Fruit fly (Drosophila melanogaster) whole organism, embryonic: ENCODE measurements around the gene CG3529.

Experiments
- Atf6 ChIP-seq: fragments of 200-800 bp; sonication (Bioruptor generic); IDR thresholded peaks from 2 replicates; pipeline ENCODE4 v1.3.6; 2022; ENCODE audit warnings: missing biosample characterization, missing genetic modification characterization
- Bgb ChIP-seq: fragments of 200-800 bp; sonication (Bioruptor generic); IDR thresholded peaks from 2 replicates; pipeline ENCODE4 v1.3.6; 2022; ENCODE audit warnings: missing biosample characterization, missing genetic modification characterization; ENCODE audit not compliant: partially characterized antibody
- Bteb2 ChIP-seq: fragments of 200-800 bp; sonication (Bioruptor generic); optimal IDR thresholded peaks from 2 replicates; lab custom pipeline; 2016; ENCODE audit warnings: missing biosample characterization, missing genetic modification characterization
- CG10654 ChIP-seq: fragments of 200-800 bp; sonication (Bioruptor generic); optimal IDR thresholded peaks from 2 replicates; lab custom pipeline; 2016; ENCODE audit warnings: missing biosample characterization, missing genetic modification characterization
- CG14860 ChIP-seq: fragments of 200-800 bp; sonication (Bioruptor generic); IDR thresholded peaks from 3 replicates; pipeline ENCODE4 v1.3.6; 2022; ENCODE audit warnings: missing biosample characterization, missing genetic modification characterization; ENCODE audit not compliant: partially characterized antibody
- CG14965 ChIP-seq: fragments of 200-800 bp; sonication (Bioruptor generic); optimal IDR thresholded peaks from 2 replicates; lab custom pipeline; 2016; ENCODE audit warnings: missing biosample characterization, missing genetic modification characterization, borderline replicate concordance
- CG17802 ChIP-seq: fragments of 200-800 bp; sonication (Bioruptor generic); optimal IDR thresholded peaks from 2 replicates; lab custom pipeline; 2018; ENCODE audit warnings: missing biosample characterization, mild to moderate bottlenecking, missing genetic modification characterization, moderate library complexity
- CG3726 ChIP-seq: fragments of 200-800 bp; sonication (Bioruptor generic); IDR thresholded peaks from 3 replicates; pipeline ENCODE4, ENCODE4 v1.3.6; 2022; ENCODE audit warnings: missing biosample characterization, missing genetic modification characterization
- CG42726 ChIP-seq: fragments of 200-800 bp; sonication (Bioruptor generic); IDR thresholded peaks from 2 replicates; pipeline ENCODE4 v1.3.6; 2022; ENCODE audit warnings: missing biosample characterization, missing genetic modification characterization; ENCODE audit not compliant: partially characterized antibody
- CG5180 ChIP-seq: fragments of 200-800 bp; sonication (Bioruptor generic); optimal IDR thresholded peaks from 3 replicates; lab custom pipeline; 2017; ENCODE audit warnings: missing biosample characterization, missing genetic modification characterization, mild to moderate bottlenecking, moderate library complexity, missing genetic modification reagents
- CG9437 ChIP-seq: fragments of 200-800 bp; sonication (Bioruptor generic); optimal IDR thresholded peaks from 2 replicates; lab custom pipeline; 2018; ENCODE audit warnings: missing biosample characterization, mild to moderate bottlenecking, missing genetic modification characterization
- Camta ChIP-seq: fragments of 200-800 bp; sonication (Bioruptor generic); optimal IDR thresholded peaks from 2 replicates; lab custom pipeline; 2016; ENCODE audit warnings: missing biosample characterization, missing genetic modification characterization
- GATAe ChIP-seq: fragments of 200-800 bp; sonication (Bioruptor generic); conservative IDR thresholded peaks from 2 replicates; pipeline ENCODE4 v1.3.6; 2022; ENCODE audit warnings: missing biosample characterization, missing genetic modification characterization
- HLH4C ChIP-seq: fragments of 200-800 bp; sonication (Bioruptor generic); IDR thresholded peaks from 3 replicates; pipeline ENCODE4 v1.3.6; 2022; ENCODE audit warnings: missing biosample characterization, missing genetic modification characterization; ENCODE audit not compliant: partially characterized antibody
- Hmr ChIP-seq: fragments of 200-800 bp; sonication (Bioruptor generic); optimal IDR thresholded peaks from 3 replicates; lab custom pipeline; 2017; ENCODE audit warnings: mild to moderate bottlenecking, missing biosample characterization, missing genetic modification reagents, missing genetic modification characterization
- MBD-R2 ChIP-seq: fragments of 200-800 bp; sonication (Bioruptor generic); IDR thresholded peaks from 2 replicates; pipeline ENCODE4 v1.3.6; 2022; ENCODE audit warnings: missing biosample characterization, missing genetic modification characterization
- NFAT ChIP-seq: fragments of 200-800 bp; sonication (Bioruptor generic); IDR thresholded peaks from 2 replicates; pipeline ENCODE4 v1.3.6; 2022; ENCODE audit warnings: missing biosample characterization, missing genetic modification characterization
- Nf-YB ChIP-seq: fragments of 200-800 bp; sonication (Bioruptor generic); optimal IDR thresholded peaks from 3 replicates; lab custom pipeline; 2019; ENCODE audit warnings: missing biosample characterization, mild to moderate bottlenecking, missing genetic modification characterization, moderate library complexity
- Nf-YC ChIP-seq: fragments of 200-800 bp; optimal IDR thresholded peaks from 3 replicates; lab custom pipeline; 2019; ENCODE audit warnings: missing biosample characterization, mild to moderate bottlenecking, missing genetic modification characterization, moderate library complexity
- Oli ChIP-seq: fragments of 200-800 bp; sonication (Bioruptor generic); optimal IDR thresholded peaks from 2 replicates; lab custom pipeline; 2018; ENCODE audit warnings: missing biosample characterization, mild to moderate bottlenecking, missing genetic modification characterization, moderate library complexity
- Pdp1 ChIP-seq, 2 experiments: fragments of 200-800 bp; sonication (Bioruptor generic); optimal IDR thresholded peaks; 3 replicates each; lab custom pipeline; 2016; ENCODE audit warnings: missing biosample characterization in 2 of 2, missing genetic modification characterization in 2 of 2, mild to moderate bottlenecking in 1 of 2, moderate library complexity in 1 of 2
- Vsx1 ChIP-seq: fragments of 200-800 bp; sonication (Bioruptor generic); optimal IDR thresholded peaks from 2 replicates; lab custom pipeline; 2017; ENCODE audit warnings: missing biosample characterization, mild to moderate bottlenecking, missing genetic modification characterization, missing genetic modification reagents
- ato ChIP-seq: fragments of 200-800 bp; sonication (Bioruptor generic); IDR thresholded peaks from 2 replicates; pipeline ENCODE4 v1.3.6; 2022; ENCODE audit warnings: missing biosample characterization, missing genetic modification characterization; ENCODE audit not compliant: partially characterized antibody
- bab2 ChIP-seq: fragments of 200-800 bp; sonication (Bioruptor generic); optimal IDR thresholded peaks from 2 replicates; lab custom pipeline; 2016; ENCODE audit warnings: missing biosample characterization, missing genetic modification characterization
- cas ChIP-seq: fragments of 200-800 bp; sonication (Bioruptor generic); IDR thresholded peaks from 2 replicates; pipeline ENCODE4 v1.3.6; 2022; ENCODE audit warnings: missing biosample characterization, missing genetic modification characterization
- da ChIP-seq: fragments of 200-800 bp; sonication (Bioruptor generic); optimal IDR thresholded peaks from 2 replicates; lab custom pipeline; 2016; ENCODE audit warnings: missing biosample characterization, missing genetic modification characterization
- dmrt11E ChIP-seq: fragments of 200-800 bp; sonication (Bioruptor generic); optimal IDR thresholded peaks from 3 replicates; lab custom pipeline; 2018; ENCODE audit warnings: missing biosample characterization, mild to moderate bottlenecking, missing genetic modification characterization, moderate library complexity
- eve ChIP-seq, 2 experiments: fragments of >200 bp; optimal IDR thresholded peaks; 2 replicates each; lab custom pipeline; 2017; ENCODE audit warnings: missing biosample characterization in 2 of 2, missing genetic modification characterization in 2 of 2
- fd96Cb ChIP-seq: fragments of 200-800 bp; sonication (Bioruptor generic); optimal IDR thresholded peaks from 2 replicates; lab custom pipeline; 2018; ENCODE audit warnings: missing biosample characterization, mild to moderate bottlenecking, missing genetic modification characterization, moderate library complexity
- fru ChIP-seq: fragments of >200 bp; optimal IDR thresholded peaks from 2 replicates; lab custom pipeline; 2017
- hbn ChIP-seq: fragments of 200-800 bp; sonication (Bioruptor generic); IDR thresholded peaks from 2 replicates; pipeline ENCODE4 v1.3.6; 2022; ENCODE audit warnings: missing biosample characterization, missing genetic modification characterization; ENCODE audit not compliant: partially characterized antibody
- hth ChIP-seq: fragments of >200 bp; optimal IDR thresholded peaks from 2 replicates; lab custom pipeline; 2017; ENCODE audit warnings: inconsistent platforms
- jing ChIP-seq: fragments of 200-800 bp; sonication (Bioruptor generic); optimal IDR thresholded peaks from 2 replicates; lab custom pipeline; 2018; ENCODE audit warnings: missing biosample characterization, mild to moderate bottlenecking, missing genetic modification characterization
- kah ChIP-seq: fragments of 200-800 bp; sonication (Bioruptor generic); optimal IDR thresholded peaks from 2 replicates; lab custom pipeline; 2018; ENCODE audit warnings: missing biosample characterization, mild to moderate bottlenecking, missing genetic modification characterization
- ken ChIP-seq: fragments of 200-800 bp; sonication (Bioruptor generic); IDR thresholded peaks from 3 replicates; pipeline ENCODE4 v1.3.6; 2022; ENCODE audit warnings: missing biosample characterization, missing genetic modification characterization
- nom ChIP-seq: fragments of 200-800 bp; sonication (Bioruptor generic); optimal IDR thresholded peaks from 2 replicates; lab custom pipeline; 2017; ENCODE audit warnings: missing biosample characterization, missing genetic modification characterization, mild to moderate bottlenecking, moderate library complexity, missing genetic modification reagents
- pb ChIP-seq: fragments of 200-800 bp; sonication (Bioruptor generic); optimal IDR thresholded peaks from 3 replicates; lab custom pipeline; 2016; ENCODE audit warnings: missing biosample characterization, missing genetic modification characterization
- row ChIP-seq: fragments of 200-800 bp; sonication (Bioruptor generic); IDR thresholded peaks from 3 replicates; pipeline ENCODE4 v1.3.6; 2022; ENCODE audit warnings: missing biosample characterization, missing genetic modification characterization
- sd ChIP-seq: fragments of 200-800 bp; sonication (Bioruptor generic); optimal IDR thresholded peaks from 3 replicates; lab custom pipeline; 2018; ENCODE audit warnings: missing biosample characterization, mild to moderate bottlenecking, missing genetic modification characterization, moderate library complexity
- seq ChIP-seq: fragments of 200-800 bp; sonication (Bioruptor generic); IDR thresholded peaks from 2 replicates; pipeline ENCODE4 v1.3.6; 2022; ENCODE audit warnings: missing biosample characterization, missing genetic modification characterization
- tin ChIP-seq: fragments of 200-800 bp; sonication (Bioruptor generic); optimal IDR thresholded peaks from 3 replicates; lab custom pipeline; 2016; ENCODE audit warnings: missing biosample characterization, missing genetic modification characterization
- tna ChIP-seq: fragments of 200-800 bp; sonication (Bioruptor generic); IDR thresholded peaks from 2 replicates; pipeline ENCODE4 v1.3.6; 2022; ENCODE audit warnings: missing biosample characterization, missing genetic modification characterization; ENCODE audit not compliant: partially characterized antibody

Gene CG3529

DNA sequence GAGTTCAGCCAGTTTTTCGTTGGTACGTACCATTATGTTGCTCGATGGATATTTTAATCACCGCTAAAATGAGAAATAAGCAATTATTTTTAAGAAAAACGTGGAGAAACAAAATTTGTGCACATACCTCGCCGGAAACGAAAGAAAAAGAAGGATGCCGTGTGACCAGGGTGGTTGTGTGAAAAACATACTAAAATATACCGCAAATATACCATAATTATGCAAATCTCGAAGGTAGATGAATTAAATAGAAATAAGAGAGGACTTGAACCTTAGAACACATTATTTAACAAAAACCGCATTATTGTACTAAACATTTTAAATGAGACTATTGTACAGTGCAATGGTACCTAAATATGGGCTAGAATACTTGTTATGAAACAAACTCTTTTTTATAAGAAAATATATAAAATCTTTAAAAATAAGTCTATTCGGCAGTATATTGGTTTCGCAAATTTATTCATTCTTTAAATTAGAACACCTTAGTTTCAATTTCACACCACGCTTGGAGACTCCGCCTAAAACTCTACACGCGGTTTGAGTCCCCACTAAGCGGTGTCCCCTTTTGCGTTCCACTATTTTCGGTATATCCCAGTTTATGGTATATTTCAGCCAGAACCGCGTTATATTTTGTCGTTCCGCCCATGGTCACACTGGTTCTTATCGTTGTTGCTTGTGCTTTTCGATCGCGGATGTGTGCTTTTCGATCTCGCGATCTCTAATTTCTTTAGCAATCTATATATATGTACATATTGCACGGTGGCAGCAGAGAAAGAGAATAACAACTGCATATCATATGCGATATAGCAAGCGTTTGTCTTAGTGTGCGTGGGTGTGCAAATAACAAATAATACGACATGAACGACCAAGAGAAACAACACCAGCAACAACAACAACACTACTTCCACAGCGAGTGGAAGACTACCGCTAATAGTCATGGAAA, 16.7 kb upstream of the CG3529 start, which contains the start of the genes RpS17 and MTF-1 (continued):
- TF ChIP-seq Nf-YC (tag; lab: Kevin White, UChicago) = peak; percentile 27

DNA sequence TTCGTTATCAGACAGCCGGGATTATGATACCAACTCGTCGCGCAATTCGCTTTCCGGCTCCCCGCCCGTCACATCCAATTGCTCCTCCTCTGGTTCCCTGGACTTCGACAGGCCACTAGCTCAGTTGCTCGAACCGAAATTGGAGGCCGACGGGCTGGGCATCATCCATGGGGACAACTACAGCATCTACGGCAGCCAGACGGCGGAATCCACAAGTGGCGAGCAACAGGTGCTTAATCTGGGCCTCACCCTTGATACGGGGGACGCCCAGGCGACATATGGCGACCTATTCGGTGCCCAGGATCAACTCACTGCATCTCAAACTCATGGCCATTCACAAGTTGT, 16.1 kb upstream of the CG3529 start:
- peak; percentile 14; the same call in 1 of the 2 replicates for TF ChIP-seq GATAe
- TF ChIP-seq HLH4C (GFP tag; lab: Robert Waterston, UW) = 0 out of 3 replicates have a peak, but pooled peaks have one; percentile 48
- 0 out of 2 replicates have a peak, but pooled peaks have one; percentile 23 for TF ChIP-seq cas (GFP tag; lab: Robert Waterston, UW)
- TF ChIP-seq fd96Cb = no peak
- 0 out of 2 replicates have a peak, but pooled peaks have one; percentile 16 for TF ChIP-seq Atf6 (GFP tag; lab: Robert Waterston, UW)
- TF ChIP-seq Pdp1 (GFP tag; optimal IDR thresholded peaks at IDR 0.05; lab: Kevin White, UChicago) = no peak
- TF ChIP-seq tna (GFP tag; lab: Robert Waterston, UW) = 0 out of 2 replicates have a peak, but pooled peaks have one; percentile 5
- peak; percentile 70 for TF ChIP-seq kah (GFP tag; lab: Kevin White, UChicago)
- TF ChIP-seq seq = peak; percentile 2; the same call in 1 of the 2 replicates

DNA sequence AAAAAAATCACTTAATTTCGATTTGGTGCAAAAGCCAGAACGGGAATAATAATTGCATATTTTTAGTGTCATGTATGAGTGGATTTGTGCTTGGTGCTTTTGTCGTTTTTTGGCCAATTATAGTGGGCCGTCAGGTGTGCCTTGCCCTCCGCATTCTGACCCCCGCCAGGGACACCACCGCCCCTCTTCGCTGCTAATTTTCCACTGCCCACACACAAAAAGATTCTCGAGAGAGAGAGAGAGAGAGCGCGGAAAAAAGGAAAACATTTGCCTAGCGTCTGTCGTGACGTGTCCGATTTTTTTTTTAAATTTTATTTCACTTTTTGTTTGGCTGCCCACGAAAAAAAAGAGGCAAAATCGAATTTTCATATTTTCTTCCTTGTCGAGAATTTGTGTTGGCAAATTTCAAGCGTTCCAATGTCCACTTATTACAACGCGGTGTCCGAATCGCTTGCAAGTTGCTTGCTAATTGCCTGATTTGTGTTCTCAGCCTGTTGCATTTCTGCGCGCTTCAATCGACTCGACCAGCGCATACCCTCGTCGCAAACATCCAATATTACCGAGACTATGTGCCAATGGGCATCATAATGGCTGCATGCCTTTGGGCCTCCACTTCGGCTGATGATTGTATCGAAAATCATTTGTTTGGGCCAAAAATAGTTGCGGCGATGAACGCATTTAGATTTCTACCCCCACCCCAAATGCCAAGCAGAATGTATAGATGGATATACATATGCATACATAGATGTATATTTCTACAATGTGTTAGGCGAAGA, 14.6 kb upstream of the CG3529 start:
- TF ChIP-seq Nf-YB (GFP tag; lab: Kevin White, UChicago) = no peak
- TF ChIP-seq CG3726 (GFP tag; lab: Robert Waterston, UW) = no peak
- TF ChIP-seq CG9437 (GFP tag; lab: Kevin White, UChicago) = no peak
- no peak for TF ChIP-seq CG14965
- TF ChIP-seq hth (lab: Kevin White, UChicago) = no peak
- no peak for TF ChIP-seq Bteb2 (GFP tag; lab: Kevin White, UChicago)
- no peak for TF ChIP-seq CG10654
- peak; percentile 26; the same call in 1 of the 2 replicates for TF ChIP-seq ato (GFP tag; lab: Robert Waterston, UW)
- TF ChIP-seq CG42726 (GFP tag; lab: Robert Waterston, UW) = 0 out of 2 replicates have a peak, but pooled peaks have one; percentile 21
- no peak for TF ChIP-seq dmrt11E
- TF ChIP-seq jing (GFP tag; lab: Kevin White, UChicago) = no peak
- TF ChIP-seq da (GFP tag; lab: Kevin White, UChicago) = no peak
- TF ChIP-seq CG5180 (GFP tag; lab: Kevin White, UChicago) = no peak
- no peak for TF ChIP-seq bab2 (GFP tag; lab: Kevin White, UChicago)
- TF ChIP-seq ken (GFP tag; lab: Robert Waterston, UW) = no peak
- no peak for TF ChIP-seq seq
- no peak for TF ChIP-seq Hmr (GFP tag; lab: Kevin White, UChicago)
- TF ChIP-seq eve (GFP tag; optimal IDR thresholded peaks at IDR 0.05; lab: Kevin White, UChicago) = no peak
- TF ChIP-seq Bgb = no peak
- TF ChIP-seq nom = no peak
- TF ChIP-seq fru (lab: Kevin White, UChicago) = no peak
- no peak for TF ChIP-seq MBD-R2 (GFP tag; lab: Robert Waterston, UW)
- TF ChIP-seq pb (GFP tag; lab: Kevin White, UChicago) = no peak
- no peak for TF ChIP-seq tin (GFP tag; lab: Kevin White, UChicago)
- TF ChIP-seq Camta = no peak
- TF ChIP-seq CG14860 (GFP tag; lab: Robert Waterston, UW) = no peak
- no peak for TF ChIP-seq Vsx1 (GFP tag; lab: Kevin White, UChicago)
- TF ChIP-seq row (GFP tag; lab: Robert Waterston, UW) = 0 out of 3 replicates have a peak, but pooled peaks have one; percentile 37
- TF ChIP-seq NFAT (GFP tag; lab: Robert Waterston, UW) = peak; percentile 35; the same call in 1 of the 2 replicates
- no peak for TF ChIP-seq CG17802 (tag; lab: Kevin White, UChicago)
- no peak for TF ChIP-seq Oli (tag; lab: Kevin White, UChicago)
- no peak for TF ChIP-seq hbn (GFP tag; lab: Robert Waterston, UW)
- TF ChIP-seq sd (tag; lab: Kevin White, UChicago) = peak; percentile 75
